Fruit fly (Drosophila melanogaster): ENCODE measurements around the gene CG32204.

The CG32204 gene

DNA sequence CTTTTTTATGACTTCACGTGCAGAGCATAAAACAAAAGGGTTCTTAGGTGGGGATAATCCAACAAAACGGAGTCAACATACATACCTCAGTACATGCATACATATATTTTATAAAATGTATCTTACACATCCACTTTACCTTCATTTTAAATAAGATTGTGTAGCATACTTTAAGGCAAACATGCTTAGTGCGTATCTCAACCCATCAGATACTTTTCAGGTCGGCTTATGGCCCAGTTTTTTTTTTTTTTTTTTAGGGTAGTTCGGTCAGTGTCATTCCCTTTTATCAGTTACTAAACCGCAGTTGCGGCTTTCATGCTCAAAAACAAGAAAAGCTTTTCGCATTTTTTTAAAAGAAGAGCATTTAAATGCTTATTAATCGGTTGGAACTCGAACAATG is 53.9 kb downstream of the CG32204 start, which contains the start of gene NijB (continued):
- TF ChIP-seq CG1792 (GFP tag; optimal IDR thresholded peaks at IDR 0.05) (no peak), Dip2 (GFP tag; IDR thresholded peaks at IDR 0.05) (no peak), bcd (GFP tag; optimal IDR thresholded peaks at IDR 0.05) (no peak), phol (tag; optimal IDR thresholded peaks at IDR 0.05) (no peak), sd (tag; optimal IDR thresholded peaks at IDR 0.05) (peak; percentile 30), Atf6 (GFP tag; IDR thresholded peaks at IDR 0.05) (no peak), grau (tag; optimal IDR thresholded peaks at IDR 0.05) (no peak), CrebB (tag; optimal IDR thresholded peaks at IDR 0.05) (no peak), Usf (GFP tag; optimal IDR thresholded peaks at IDR 0.05) (no peak), E2f2 (GFP tag; IDR thresholded peaks at IDR 0.05) (peak; percentile 12; the same call in 1 of the 2 replicates), her (GFP tag; optimal IDR thresholded peaks at IDR 0.05) (no peak), dan (GFP tag; IDR thresholded peaks at IDR 0.05) (no peak), Hr51 (GFP tag; optimal IDR thresholded peaks at IDR 0.05) (no peak), CG12769 (tag; optimal IDR thresholded peaks at IDR 0.05) (no peak), CG34376 (GFP tag; optimal IDR thresholded peaks at IDR 0.05) (peak; percentile 12), Xbp1 (GFP tag; optimal IDR thresholded peaks at IDR 0.05) (no peak), Hr3 (GFP tag; optimal IDR thresholded peaks at IDR 0.05) (peak; percentile 80), Taf1 (GFP tag; IDR thresholded peaks at IDR 0.05) (no peak), crol (GFP tag; IDR thresholded peaks at IDR 0.05) (no peak), CG18764 (GFP tag; optimal IDR thresholded peaks at IDR 0.05) (no peak), Meics (GFP tag; optimal IDR thresholded peaks at IDR 0.05) (no peak), sqz (GFP tag; optimal IDR thresholded peaks at IDR 0.05) (peak; percentile 85), CG6854 (GFP tag; optimal IDR thresholded peaks at IDR 0.05) (no peak), Elba2 (GFP tag; optimal IDR thresholded peaks at IDR 0.05) (no peak), CG11093 (GFP tag; IDR thresholded peaks at IDR 0.05) (no peak), CG17359 (tag; optimal IDR thresholded peaks at IDR 0.05) (peak; percentile 63), gce (GFP tag; IDR thresholded peaks at IDR 0.05) (no peak), CG10654 (GFP tag; optimal IDR thresholded peaks at IDR 0.05) (no peak), zfh2 (GFP tag; optimal IDR thresholded peaks at IDR 0.05) (no peak), chm (GFP tag; IDR thresholded peaks at IDR 0.05) (no peak), CG2889 (GFP tag; IDR thresholded peaks at IDR 0.05) (no peak), sens (GFP tag) (peak; percentile 71), CG11723 (GFP tag; optimal IDR thresholded peaks at IDR 0.05) (no peak), org-1 (GFP tag; optimal IDR thresholded peaks at IDR 0.05) (no peak), lilli (GFP tag; optimal IDR thresholded peaks at IDR 0.05) (no peak), dmrt99B (tag; optimal IDR thresholded peaks at IDR 0.05) (no peak), Mrtf (GFP tag; IDR thresholded peaks at IDR 0.05) (no peak), gsb (GFP tag; IDR thresholded peaks at IDR 0.05) (no peak), pita (GFP tag; optimal IDR thresholded peaks at IDR 0.05) (peak; percentile 61), C15 (GFP tag; IDR thresholded peaks at IDR 0.05) (no peak), NFAT (GFP tag; IDR thresholded peaks at IDR 0.05) (no peak), slou (GFP tag; optimal IDR thresholded peaks at IDR 0.05) (no peak), CG9817 (tag; optimal IDR thresholded peaks at IDR 0.05) (no peak), HmgD (GFP tag; optimal IDR thresholded peaks at IDR 0.05) (no peak)

All from whole organism, embryonic.